Fruit fly (Drosophila melanogaster): ENCODE results near the gene Ten-m.

- no peak for TF ChIP-seq OdsH (GFP tag; optimal IDR thresholded peaks at IDR 0.05)
- no peak for TF ChIP-seq Sp1 (GFP tag; optimal IDR thresholded peaks at IDR 0.05)
- TF ChIP-seq pan (optimal IDR thresholded peaks at IDR 0.05) = no peak
- TF ChIP-seq CG9705 (GFP tag; optimal IDR thresholded peaks at IDR 0.05) = no peak
- no peak for TF ChIP-seq lola (GFP tag; optimal IDR thresholded peaks at IDR 0.05)
- no peak for TF ChIP-seq h (GFP tag; optimal IDR thresholded peaks at IDR 0.05)
- TF ChIP-seq rgr (GFP tag; optimal IDR thresholded peaks at IDR 0.05) = no peak
- TF ChIP-seq CrebA (GFP tag; optimal IDR thresholded peaks at IDR 0.05; ENCODE audit: borderline replicate concordance) = no peak
Measured at dm6 chr3L:22346566-22347146, 61.0 kb downstream of the Ten-m start.
